Fruit fly (Drosophila melanogaster): ENCODE measurements around the gene CG2186.

Gene CG2186

DNA sequence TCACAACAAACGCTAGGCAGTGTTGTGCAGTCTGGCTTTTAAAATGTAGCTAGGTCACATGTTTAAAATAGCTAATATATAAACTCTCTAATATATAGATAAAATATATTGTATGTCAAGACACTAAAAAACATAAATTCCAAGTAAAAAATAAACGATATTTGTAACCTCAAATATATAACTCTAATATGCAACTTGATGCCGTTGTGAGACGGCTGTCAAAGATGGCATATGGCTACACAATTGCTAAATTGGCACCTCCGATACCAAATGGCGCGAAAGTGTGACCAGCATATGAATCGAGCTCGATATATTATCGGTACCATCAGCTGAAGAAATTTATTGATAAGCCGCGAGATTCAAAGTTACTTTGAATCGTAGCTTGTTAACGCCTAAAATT lies 41.8 kb downstream of the CG2186 start, which contains the start of gene CG1582 (continued):
- TF ChIP-seq H15 (GFP tag; IDR thresholded peaks at IDR 0.05) (no peak), dmrt11E (tag; optimal IDR thresholded peaks at IDR 0.05) (peak; percentile 21), HLHmδ (GFP tag; optimal IDR thresholded peaks at IDR 0.05) (no peak), insv (GFP tag; optimal IDR thresholded peaks at IDR 0.05) (no peak), CG6683 (GFP tag; optimal IDR thresholded peaks at IDR 0.05) (no peak), so (GFP tag; IDR thresholded peaks at IDR 0.05) (no peak), lmd (GFP tag; IDR thresholded peaks at IDR 0.05) (no peak), dm (GFP tag; optimal IDR thresholded peaks at IDR 0.05) (no peak), CG7928 (GFP tag; optimal IDR thresholded peaks at IDR 0.05) (no peak), CG10462 (GFP tag; optimal IDR thresholded peaks at IDR 0.05) (no peak), CG12659 (GFP tag; optimal IDR thresholded peaks at IDR 0.05) (peak; percentile 34)

DNA sequence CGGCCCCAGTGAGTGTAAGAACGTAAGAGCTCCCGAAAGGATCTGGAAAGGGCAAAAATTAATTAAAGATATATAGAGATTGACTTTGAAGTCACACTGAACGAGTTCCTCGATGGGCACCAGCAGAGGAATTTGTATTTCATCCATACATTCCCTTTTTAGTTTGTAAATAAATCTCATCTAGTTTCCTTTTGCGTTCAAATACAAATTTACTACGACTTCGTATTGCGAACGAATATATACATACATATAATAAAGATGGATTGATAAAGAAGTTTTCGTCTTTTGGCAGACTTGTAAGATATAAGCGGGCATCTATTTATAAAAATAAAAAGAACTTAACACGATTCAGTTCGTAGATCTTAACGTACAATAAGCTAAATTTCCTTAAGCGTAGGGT lies 42.2 kb downstream of the CG2186 start, which contains the start of gene CG15208:
Gene CG15208, plus strand, starts transcription at position 301 of the 400 bp plus-strand sequence.
- TF ChIP-seq unc-4 (GFP tag; IDR thresholded peaks at IDR 0.05; ENCODE audit: partially characterized antibody): 0 out of 2 replicates have a peak, but pooled peaks have one; percentile 1
- TF ChIP-seq Dref (GFP tag; IDR thresholded peaks at IDR 0.05): no peak
- no peak for TF ChIP-seq dati (GFP tag; IDR thresholded peaks at IDR 0.05)
- no peak for TF ChIP-seq CG1647 (GFP tag; optimal IDR thresholded peaks at IDR 0.05)
- TF ChIP-seq Scr (GFP tag; IDR thresholded peaks at IDR 0.05; ENCODE audit: partially characterized antibody): no peak
- TF ChIP-seq Deaf1 (tag; optimal IDR thresholded peaks at IDR 0.05): no peak
- TF ChIP-seq CG6813 (GFP tag; optimal IDR thresholded peaks at IDR 0.05): no peak

- TF ChIP-seq unpg (GFP tag; optimal IDR thresholded peaks at IDR 0.05) (peak; percentile 62), zfh2 (GFP tag; optimal IDR thresholded peaks at IDR 0.05) (peak; percentile 4), Jarid2 (GFP tag; optimal IDR thresholded peaks at IDR 0.05) (peak; percentile 35), Bteb2 (GFP tag; optimal IDR thresholded peaks at IDR 0.05) (peak; percentile 4), ranshi (GFP tag; IDR thresholded peaks at IDR 0.05) (peak; percentile 41; the same call in 1 of the 2 replicates), CG31388 (GFP tag; optimal IDR thresholded peaks at IDR 0.05) (peak; percentile 0), grau (tag; optimal IDR thresholded peaks at IDR 0.05) (peak; percentile 70), Opbp (GFP tag; IDR thresholded peaks at IDR 0.05; ENCODE audit: partially characterized antibody) (no peak), dpn (GFP tag; optimal IDR thresholded peaks at IDR 0.05) (peak; percentile 37 to 44), Six4 (GFP tag; optimal IDR thresholded peaks at IDR 0.05) (peak; percentile 49), CG17385 (GFP tag; optimal IDR thresholded peaks at IDR 0.05) (peak; percentile 66), lov (optimal IDR thresholded peaks at IDR 0.05) (no peak), lov (GFP tag; IDR thresholded peaks at IDR 0.05) (no peak), CG5953 (GFP tag; IDR thresholded peaks at IDR 0.05) (no peak), Oaz (GFP tag; IDR thresholded peaks at IDR 0.05) (peak; percentile 33; the same call in 1 of the 2 replicates), HLH3B (GFP tag; IDR thresholded peaks at IDR 0.05) (peak; percentile 43; the same call in 1 of the 2 replicates), pan (optimal IDR thresholded peaks at IDR 0.05) (no peak), pan (GFP tag; optimal IDR thresholded peaks at IDR 0.05 in 1 of 2, IDR thresholded peaks at IDR 0.05 in 1 of 2) (peak in 1 of 2 experiments; percentile 23), CG8089 (GFP tag; optimal IDR thresholded peaks at IDR 0.05) (peak; percentile 56), gcm2 (GFP tag; optimal IDR thresholded peaks at IDR 0.05) (no peak), ab (GFP tag; optimal IDR thresholded peaks at IDR 0.05) (no peak), Eip74EF (GFP tag; optimal IDR thresholded peaks at IDR 0.05) (peak in 1 of 2 experiments; percentile 53), vvl (GFP tag; IDR thresholded peaks at IDR 0.05) (peak; percentile 71), CG12104 (GFP tag; optimal IDR thresholded peaks at IDR 0.05) (peak; percentile 54), Blimp-1 (GFP tag; optimal IDR thresholded peaks at IDR 0.05) (peak; percentile 64), fd102C (GFP tag; optimal IDR thresholded peaks at IDR 0.05) (peak; percentile 23), NfI (GFP tag; optimal IDR thresholded peaks at IDR 0.05) (peak; percentile 54), ac (GFP tag; optimal IDR thresholded peaks at IDR 0.05) (no peak), sim (GFP tag; IDR thresholded peaks at IDR 0.05) (no peak), CG3163 (GFP tag; optimal IDR thresholded peaks at IDR 0.05) (peak; percentile 7), CG7271 (tag; optimal IDR thresholded peaks at IDR 0.05) (no peak)
Measured at dm6 chrX:10905047-10905446, 47.6 kb downstream of the CG2186 start.

Measured in whole organism, embryonic.